Worm (Caenorhabditis elegans) whole organism, late embryonic: Measurements from ENCODE around the gene F53F1.2.

Experiments used
- ama-1 ChIP-seq: fragments of 150-350 bp; optimal IDR thresholded peaks from 2 replicates; lab custom pipeline; 2014
- ceh-30 ChIP-seq: fragments of 150-350 bp; optimal IDR thresholded peaks from 2 replicates; lab custom pipeline; 2014; ENCODE audit warnings: missing biosample characterization, missing genetic modification characterization
- ceh-45 ChIP-seq: fragments of 200-800 bp; sonication (Bioruptor generic); IDR thresholded peaks from 2 replicates; pipeline ENCODE4 v1.3.6; 2022; ENCODE audit warnings: missing genetic modification reagents, missing genetic modification characterization, missing compliant biosample characterization
- elt-2 ChIP-seq: sonication (generic microtip); optimal IDR thresholded peaks from 2 replicates; lab custom pipeline; 2016; ENCODE audit warnings: missing genetic modification reagents, missing genetic modification characterization, missing compliant biosample characterization
- ets-4 ChIP-seq: sonication (generic microtip); optimal IDR thresholded peaks from 2 replicates; lab custom pipeline; 2016; ENCODE audit warnings: missing genetic modification characterization, missing compliant biosample characterization
- fkh-10 ChIP-seq: fragments of 150-350 bp; optimal IDR thresholded peaks from 2 replicates; lab custom pipeline; 2014; ENCODE audit warnings: missing biosample characterization, missing genetic modification reagents, missing genetic modification characterization
- hlh-6 ChIP-seq: sonication (generic microtip); optimal IDR thresholded peaks from 2 replicates; lab custom pipeline; 2016; ENCODE audit warnings: missing genotype, missing genetic modification characterization, missing compliant biosample characterization
- lin-11 ChIP-seq: fragments of 200-800 bp; sonication (Bioruptor generic); optimal IDR thresholded peaks from 2 replicates; lab custom pipeline; 2018; ENCODE audit warnings: mild to moderate bottlenecking, missing genetic modification characterization, missing compliant biosample characterization
- nfya-1 ChIP-seq: sonication (generic microtip); optimal IDR thresholded peaks from 2 replicates; lab custom pipeline; 2017; ENCODE audit warnings: missing genetic modification characterization, mild to moderate bottlenecking, missing compliant biosample characterization, antibody characterized with exemption, moderate library complexity
- pat-9 ChIP-seq: fragments of 200-800 bp; sonication (Bioruptor generic); optimal IDR thresholded peaks from 2 replicates; lab custom pipeline; 2018; ENCODE audit warnings: mild to moderate bottlenecking, missing genetic modification characterization, moderate library complexity, missing compliant biosample characterization
- pqm-1 ChIP-seq: sonication (generic microtip); optimal IDR thresholded peaks from 2 replicates; lab custom pipeline; 2016; ENCODE audit warnings: missing genetic modification characterization, missing compliant biosample characterization
- tbx-2 ChIP-seq: sonication (generic microtip); optimal IDR thresholded peaks from 2 replicates; lab custom pipeline; 2016; ENCODE audit warnings: missing genetic modification characterization, missing compliant biosample characterization

- no peak for TF ChIP-seq ceh-45 (GFP tag; lab: Robert Waterston, UW)
- TF ChIP-seq pqm-1 (tag; lab: Kevin White, UChicago), result peak; percentile 26
- no peak for TF ChIP-seq ama-1 (lab: Kevin White, UChicago)
- no peak for TF ChIP-seq hlh-6
- TF ChIP-seq pat-9 (tag; lab: Kevin White, UChicago), result no peak
- TF ChIP-seq lin-11, result no peak
- no peak for TF ChIP-seq tbx-2 (tag; lab: Kevin White, UChicago)
- no peak for TF ChIP-seq nfya-1 (tag; lab: Kevin White, UChicago)
- TF ChIP-seq fkh-10 (GFP tag; lab: Kevin White, UChicago), result no peak
- peak; percentile 48 for TF ChIP-seq elt-2
- no peak for TF ChIP-seq ceh-30 (tag; lab: Kevin White, UChicago)
- TF ChIP-seq ets-4, result no peak
Measured at ce11 chrV:13373643-13374042, 33.0 kb upstream of the F53F1.2 start.
